Worm (Caenorhabditis elegans) whole organism, mixed stage, embryonic: ENCODE results near the gene T28F3.8.

ENCODE experiments used
- ceh-39 ChIP-seq: fragments of 150-350 bp; optimal IDR thresholded peaks from 2 replicates; lab custom pipeline; 2014; ENCODE audit warnings: missing biosample characterization, missing genetic modification characterization
- drap-1 ChIP-seq: fragments of 200-800 bp; sonication (Bioruptor generic); optimal IDR thresholded peaks from 3 replicates; lab custom pipeline; 2018; ENCODE audit warnings: mild to moderate bottlenecking, missing genetic modification characterization, missing compliant biosample characterization
- elt-3 ChIP-seq: fragments of 150-350 bp; optimal IDR thresholded peaks from 2 replicates; lab custom pipeline; 2014; ENCODE audit warnings: missing biosample characterization, missing genetic modification characterization
- lsy-2 ChIP-seq: fragments of 150-350 bp; optimal IDR thresholded peaks from 2 replicates; lab custom pipeline; 2014; ENCODE audit warnings: missing biosample characterization, missing genetic modification characterization
- mab-5 ChIP-seq: fragments of 150-350 bp; optimal IDR thresholded peaks from 2 replicates; lab custom pipeline; 2014; ENCODE audit warnings: missing biosample characterization, missing genetic modification characterization
- mep-1 ChIP-seq: fragments of 150-350 bp; optimal IDR thresholded peaks from 2 replicates; lab custom pipeline; 2017; ENCODE audit warnings: missing biosample characterization, missing genetic modification reagents, missing genetic modification characterization, inconsistent platforms
- nhr-2 ChIP-seq: fragments of 150-350 bp; optimal IDR thresholded peaks from 2 replicates; lab custom pipeline; 2014; ENCODE audit warnings: missing biosample characterization, missing genetic modification characterization
- nhr-28 ChIP-seq: fragments of 150-350 bp; optimal IDR thresholded peaks from 2 replicates; lab custom pipeline; 2014; ENCODE audit warnings: missing biosample characterization, missing genetic modification characterization
- nhr-76 ChIP-seq: sonication (generic microtip); optimal IDR thresholded peaks from 2 replicates; lab custom pipeline; 2017; ENCODE audit warnings: missing biosample characterization, missing genetic modification characterization
- pha-4 ChIP-seq: fragments of 150-350 bp; optimal IDR thresholded peaks from 2 replicates; lab custom pipeline; 2018; ENCODE audit warnings: missing biosample characterization, missing genetic modification reagents, missing genetic modification characterization
- snpc-4 ChIP-seq: fragments of 150-350 bp; optimal IDR thresholded peaks from 2 replicates; lab custom pipeline; 2014; ENCODE audit warnings: missing biosample characterization, missing genetic modification characterization
- unc-39 ChIP-seq: fragments of 150-350 bp; optimal IDR thresholded peaks from 2 replicates; lab custom pipeline; 2014; ENCODE audit warnings: missing biosample characterization, missing genetic modification characterization
- unc-62 ChIP-seq: fragments of 150-350 bp; optimal IDR thresholded peaks from 2 replicates; lab custom pipeline; 2014; ENCODE audit warnings: missing biosample characterization, missing genetic modification reagents, missing genetic modification characterization
- ztf-11 ChIP-seq: fragments of 150-350 bp; optimal IDR thresholded peaks from 2 replicates; lab custom pipeline; 2014; ENCODE audit warnings: missing biosample characterization, missing genetic modification characterization

DNA sequence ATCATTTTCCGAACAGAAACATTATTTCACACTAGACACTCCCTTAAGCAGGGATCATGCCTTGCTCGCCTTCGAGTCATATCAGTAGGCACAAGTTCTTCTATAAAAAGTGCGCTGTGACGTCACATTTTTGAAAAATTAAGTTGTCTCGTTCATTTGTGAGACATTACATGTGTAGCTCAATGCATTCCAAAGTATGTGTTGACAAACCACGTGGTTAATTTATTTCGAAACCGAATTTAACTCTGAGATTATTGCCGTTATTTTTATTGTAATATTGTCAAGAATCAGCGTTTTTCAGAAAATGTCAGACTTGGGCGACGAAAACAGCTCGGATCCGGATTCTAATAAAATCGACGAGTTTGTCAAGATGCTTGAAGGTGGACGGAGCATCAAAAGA, 12.6 kb downstream of the T28F3.8 start, which contains the start of gene T28F3.5:
- TF ChIP-seq unc-62 (GFP tag; lab: Kevin White, UChicago) (no peak), mab-5 (tag; lab: Kevin White, UChicago) (no peak), lsy-2 (tag; lab: Kevin White, UChicago) (no peak), unc-39 (tag; lab: Kevin White, UChicago) (no peak), nhr-2 (tag; lab: Kevin White, UChicago) (no peak), nhr-76 (tag; lab: Kevin White, UChicago) (no peak), drap-1 (no peak), ztf-11 (tag; lab: Kevin White, UChicago) (no peak), snpc-4 (tag; lab: Kevin White, UChicago) (no peak), elt-3 (tag; lab: Kevin White, UChicago) (no peak), nhr-28 (tag; lab: Kevin White, UChicago) (no peak), ceh-39 (tag; lab: Kevin White, UChicago) (no peak), mep-1 (tag; lab: Kevin White, UChicago) (no peak), pha-4 (tag; lab: Kevin White, UChicago) (no peak)
